Worm (Caenorhabditis elegans) whole organism, L3 larva: Measurements from ENCODE around the gene F54E4.3.

ENCODE experiments used
- R02D3.7 ChIP-seq: fragments of 150-350 bp; optimal IDR thresholded peaks from 2 replicates; lab custom pipeline; 2014; ENCODE audit warnings: missing biosample characterization, missing genetic modification characterization
- ama-1 ChIP-seq: fragments of 150-350 bp; optimal IDR thresholded peaks from 2 replicates; lab custom pipeline; 2018
- fkh-10 ChIP-seq: sonication (generic microtip); optimal IDR thresholded peaks from 2 replicates; lab custom pipeline; 2017; ENCODE audit warnings: missing biosample characterization, missing genetic modification reagents, missing genetic modification characterization
- nhr-237 ChIP-seq: fragments of 150-350 bp; optimal IDR thresholded peaks from 2 replicates; lab custom pipeline; 2014; ENCODE audit warnings: missing biosample characterization, missing genetic modification characterization
- nhr-28 ChIP-seq: fragments of 150-350 bp; optimal IDR thresholded peaks from 2 replicates; lab custom pipeline; 2014; ENCODE audit warnings: missing biosample characterization, missing genetic modification characterization
- nhr-76 ChIP-seq: fragments of 150-350 bp; sonication (generic microtip); optimal IDR thresholded peaks from 5 replicates; lab custom pipeline; 2014; ENCODE audit warnings: missing biosample characterization, missing genetic modification characterization
- pha-4 ChIP-seq: fragments of 150-350 bp; optimal IDR thresholded peaks from 2 replicates; lab custom pipeline; 2014; ENCODE audit warnings: missing biosample characterization, missing genetic modification reagents, missing genetic modification characterization
- unc-62 ChIP-seq: fragments of 150-350 bp; sonication (generic microtip); optimal IDR thresholded peaks from 4 replicates; lab custom pipeline; 2014; ENCODE audit warnings: missing biosample characterization, missing genetic modification reagents, missing genetic modification characterization

- TF ChIP-seq nhr-237 (no peak), nhr-76 (no peak), pha-4 (tag; lab: Kevin White, UChicago) (no peak), nhr-28 (tag; lab: Kevin White, UChicago) (no peak), unc-62 (GFP tag; lab: Kevin White, UChicago) (no peak), fkh-10 (no peak), ama-1 (lab: Kevin White, UChicago) (no peak), R02D3.7 (no peak)
Observed at ce11 chrX:14662460-14662859, 26.2 kb upstream of the F54E4.3 start.
